Worm (Caenorhabditis elegans) whole organism, L4 larva: Measurements from ENCODE around the gene clec-233.
A peak's percentile ranks its signal among the peaks of the same experiment; 100 is the strongest.

Experiments
- F10B5.3 ChIP-seq: sonication (generic microtip); optimal IDR thresholded peaks from 2 replicates; lab custom pipeline; 2016; ENCODE audit warnings: mild to moderate bottlenecking, missing genetic modification characterization, missing compliant biosample characterization
- F26F4.8 ChIP-seq: fragments of 200-800 bp; sonication (Bioruptor generic); conservative IDR thresholded peaks from 2 replicates; pipeline ENCODE4 v1.3.6; 2022; ENCODE audit warnings: missing genetic modification characterization, missing compliant biosample characterization
- R02D3.7 ChIP-seq: fragments of 150-350 bp; sonication (generic microtip); optimal IDR thresholded peaks from 3 replicates; lab custom pipeline; 2014; ENCODE audit warnings: missing biosample characterization, missing genetic modification characterization
- Y48G9A.11 ChIP-seq: fragments of 200-800 bp; sonication (Bioruptor generic); IDR thresholded peaks from 2 replicates; pipeline ENCODE4 v1.3.6; 2022; ENCODE audit warnings: missing genetic modification reagents, missing genetic modification characterization, missing compliant biosample characterization
- Y5F2A.4 ChIP-seq: fragments of 200-800 bp; sonication (Bioruptor generic); optimal IDR thresholded peaks from 2 replicates; lab custom pipeline; 2018; ENCODE audit warnings: mild to moderate bottlenecking, missing genetic modification characterization, missing compliant biosample characterization
- ZK337.2 ChIP-seq: fragments of 200-800 bp; sonication (Bioruptor generic); IDR thresholded peaks from 2 replicates; pipeline ENCODE4 v1.3.6; 2022; ENCODE audit warnings: missing genetic modification reagents, missing genetic modification characterization, missing compliant biosample characterization
- aha-1 ChIP-seq: fragments of 150-350 bp; peaks from one replicate; lab custom pipeline; 2014; ENCODE audit warnings: missing biosample characterization, missing genetic modification characterization
- aly-2 ChIP-seq: sonication (generic microtip); optimal IDR thresholded peaks from 2 replicates; lab custom pipeline; 2018; ENCODE audit warnings: missing biosample characterization, missing genetic modification characterization
- ceh-62 ChIP-seq: sonication (generic microtip); optimal IDR thresholded peaks from 2 replicates; lab custom pipeline; 2017; ENCODE audit warnings: missing biosample characterization, missing genetic modification characterization
- ces-1 ChIP-seq: fragments of 150-350 bp; sonication (generic microtip); optimal IDR thresholded peaks from 4 replicates; lab custom pipeline; 2014; ENCODE audit warnings: missing biosample characterization, missing genetic modification reagents, missing genetic modification characterization
- ctbp-1 ChIP-seq: fragments of 200-800 bp; sonication (Bioruptor generic); IDR thresholded peaks from 2 replicates; pipeline ENCODE4 v1.3.6; 2022; ENCODE audit warnings: missing genetic modification reagents, missing genetic modification characterization, missing compliant biosample characterization
- daf-16 ChIP-seq, 3 experiments: sonication (generic microtip); optimal IDR thresholded peaks; 2 replicates each; lab custom pipeline; 2016 to 2017; ENCODE audit warnings: missing genetic modification characterization in 3 of 3, missing genetic modification reagents in 3 of 3, mild to moderate bottlenecking in 2 of 3, missing compliant biosample characterization in 2 of 3, missing biosample characterization in 1 of 3, moderate library complexity in 1 of 3
- dmd-8 ChIP-seq: fragments of 200-800 bp; sonication (Bioruptor generic); IDR thresholded peaks from 2 replicates; pipeline ENCODE4 v1.3.6; 2022; ENCODE audit warnings: missing genetic modification characterization, missing compliant biosample characterization
- duxl-1 ChIP-seq: sonication (generic microtip); optimal IDR thresholded peaks from 2 replicates; lab custom pipeline; 2016; ENCODE audit warnings: mild to moderate bottlenecking, missing genetic modification characterization, moderate library complexity, missing compliant biosample characterization; ENCODE audit not compliant: poor library complexity
- dve-1 ChIP-seq: sonication (generic microtip); optimal IDR thresholded peaks from 2 replicates; lab custom pipeline; 2017; ENCODE audit warnings: antibody characterized with exemption, mild to moderate bottlenecking, missing genetic modification characterization, missing compliant biosample characterization; ENCODE audit not compliant: insufficient read depth
- egl-43 ChIP-seq: fragments of 200-800 bp; sonication (Bioruptor generic); IDR thresholded peaks from 2 replicates; pipeline ENCODE4 v1.3.6; 2022; ENCODE audit warnings: missing genetic modification reagents, missing genetic modification characterization, missing compliant biosample characterization
- fkh-10 ChIP-seq: fragments of 150-350 bp; optimal IDR thresholded peaks from 2 replicates; lab custom pipeline; 2014; ENCODE audit warnings: missing biosample characterization, missing genetic modification reagents, missing genetic modification characterization
- hif-1 ChIP-seq, 2 experiments: sonication (generic microtip); optimal IDR thresholded peaks; 2 replicates each; lab custom pipeline; 2016 to 2017; ENCODE audit warnings: missing compliant biosample characterization in 2 of 2, missing genetic modification characterization in 2 of 2, missing genetic modification reagents in 2 of 2, missing genotype in 2 of 2, mild to moderate bottlenecking in 1 of 2
- hlh-11 ChIP-seq: fragments of 200-800 bp; sonication (Bioruptor generic); optimal IDR thresholded peaks from 2 replicates; lab custom pipeline; 2018; ENCODE audit warnings: mild to moderate bottlenecking, missing genetic modification characterization, missing compliant biosample characterization
- lim-7 ChIP-seq: fragments of 200-800 bp; sonication (Bioruptor generic); IDR thresholded peaks from 2 replicates; pipeline ENCODE4 v1.3.6; 2022; ENCODE audit warnings: missing genetic modification characterization, missing compliant biosample characterization
- lin-1 ChIP-seq: fragments of 200-800 bp; sonication (Bioruptor generic); IDR thresholded peaks from 2 replicates; pipeline ENCODE4 v1.3.6; 2022; ENCODE audit warnings: missing genetic modification reagents, missing genetic modification characterization, missing compliant biosample characterization
- lin-15B ChIP-seq: fragments of 150-350 bp; sonication (generic microtip); optimal IDR thresholded peaks from 3 replicates; lab custom pipeline; 2014; ENCODE audit warnings: missing biosample characterization, missing genetic modification characterization
- lin-39 ChIP-seq: fragments of 150-350 bp; optimal IDR thresholded peaks from 2 replicates; lab custom pipeline; 2014; ENCODE audit warnings: missing biosample characterization, missing genetic modification reagents, missing genetic modification characterization
- lir-3 ChIP-seq: sonication (generic microtip); optimal IDR thresholded peaks from 2 replicates; lab custom pipeline; 2016; ENCODE audit warnings: mild to moderate bottlenecking, missing genetic modification characterization, missing compliant biosample characterization
- madf-5 ChIP-seq, 2 experiments: fragments of 200-800 bp; sonication (Bioruptor generic); IDR thresholded peaks; 2 replicates each; pipeline ENCODE4 v1.3.6; 2022; ENCODE audit warnings: missing compliant biosample characterization in 2 of 2, missing genetic modification characterization in 2 of 2
- mdt-29 ChIP-seq: fragments of 200-800 bp; sonication (Bioruptor generic); IDR thresholded peaks from 2 replicates; pipeline ENCODE4 v1.3.6; 2022; ENCODE audit warnings: missing genetic modification reagents, missing genetic modification characterization, missing compliant biosample characterization
- mep-1 ChIP-seq: fragments of 150-350 bp; sonication (generic microtip); optimal IDR thresholded peaks from 3 replicates; lab custom pipeline; 2014; ENCODE audit warnings: missing biosample characterization, missing genetic modification characterization
- nhr-237 ChIP-seq: sonication (generic microtip); optimal IDR thresholded peaks from 2 replicates; lab custom pipeline; 2017; ENCODE audit warnings: missing biosample characterization, missing genetic modification characterization
- nhr-25 ChIP-seq: sonication (generic microtip); optimal IDR thresholded peaks from 2 replicates; lab custom pipeline; 2017; ENCODE audit warnings: missing genetic modification characterization, mild to moderate bottlenecking, missing compliant biosample characterization, antibody characterized with exemption, moderate library complexity, borderline replicate concordance; ENCODE audit not compliant: insufficient read depth
- nhr-41 ChIP-seq: fragments of 200-800 bp; sonication (Bioruptor generic); IDR thresholded peaks from 2 replicates; pipeline ENCODE4 v1.3.6; 2022; ENCODE audit warnings: missing genetic modification reagents, missing genetic modification characterization, missing compliant biosample characterization
- nhr-48 ChIP-seq: sonication (generic microtip); optimal IDR thresholded peaks from 2 replicates; lab custom pipeline; 2016; ENCODE audit warnings: mild to moderate bottlenecking, missing genetic modification characterization, missing compliant biosample characterization
- nhr-77 ChIP-seq: fragments of 150-350 bp; optimal IDR thresholded peaks from 2 replicates; lab custom pipeline; 2014; ENCODE audit warnings: missing biosample characterization, missing genetic modification characterization
- rbr-2 ChIP-seq: sonication (generic microtip); optimal IDR thresholded peaks from 2 replicates; lab custom pipeline; 2016; ENCODE audit warnings: missing genotype, missing genetic modification characterization, missing compliant biosample characterization
- sdz-12 ChIP-seq: fragments of 200-800 bp; sonication (Bioruptor generic); optimal IDR thresholded peaks from 2 replicates; lab custom pipeline; 2018; ENCODE audit warnings: mild to moderate bottlenecking, missing genetic modification characterization, missing compliant biosample characterization
- set-16 ChIP-seq: fragments of 200-800 bp; sonication (Bioruptor generic); IDR thresholded peaks from 2 replicates; pipeline ENCODE4 v1.3.6; 2022; ENCODE audit warnings: missing genetic modification reagents, missing genetic modification characterization, missing compliant biosample characterization
- skn-1 ChIP-seq: fragments of 150-350 bp; optimal IDR thresholded peaks from 2 replicates; lab custom pipeline; 2014; ENCODE audit warnings: missing biosample characterization, missing genetic modification characterization
- snpc-1.2 ChIP-seq: fragments of 200-800 bp; sonication (Bioruptor generic); IDR thresholded peaks from 2 replicates; pipeline ENCODE4 v1.3.6; 2022; ENCODE audit warnings: missing genetic modification reagents, missing genetic modification characterization, missing compliant biosample characterization
- tra-1 ChIP-seq: fragments of 200-800 bp; sonication (Bioruptor generic); IDR thresholded peaks from 2 replicates; pipeline ENCODE4 v1.3.6; 2022; ENCODE audit warnings: missing genetic modification reagents, missing genetic modification characterization, missing compliant biosample characterization
- unc-62 ChIP-seq, 3 experiments: fragments of 150-350 bp in 1 of 3; sonication (generic microtip); optimal IDR thresholded peaks in 2 of 3; peaks in 1 of 3; 1 replicate in 1 of 3; 2 replicates in 2 of 3; lab custom pipeline; 2014 to 2017; ENCODE audit warnings: missing biosample characterization in 3 of 3, missing genetic modification characterization in 3 of 3, missing genetic modification reagents in 3 of 3, missing genotype in 1 of 3
- ztf-11 ChIP-seq: fragments of 150-350 bp; optimal IDR thresholded peaks from 2 replicates; lab custom pipeline; 2014; ENCODE audit warnings: missing biosample characterization, missing genetic modification characterization
- ztf-7 ChIP-seq: fragments of 150-350 bp; optimal IDR thresholded peaks from 2 replicates; lab custom pipeline; 2014; ENCODE audit warnings: missing biosample characterization, missing genetic modification characterization

clec-233 gene

ce11 chrV:16233624-16234023 lies at the start of gene clec-233:
TSS of gene clec-233 (plus strand) at chrV:16233924.
- no peak for TF ChIP-seq ces-1 (GFP tag; lab: Kevin White, UChicago)
- TF ChIP-seq nhr-237 (tag; lab: Kevin White, UChicago): no peak
- TF ChIP-seq lin-1: no peak
- TF ChIP-seq fkh-10 (GFP tag; lab: Kevin White, UChicago): no peak
- no peak for TF ChIP-seq lin-15B (tag; lab: Kevin White, UChicago)
- no peak for TF ChIP-seq duxl-1 (tag; lab: Kevin White, UChicago)
- no peak for TF ChIP-seq lir-3 (tag; lab: Kevin White, UChicago)
- TF ChIP-seq hif-1 (tag; optimal IDR thresholded peaks at IDR 0.05; lab: Kevin White, UChicago): no peak
- TF ChIP-seq egl-43 (GFP tag; lab: Robert Waterston, UW): no peak
- TF ChIP-seq aly-2 (tag; lab: Kevin White, UChicago): no peak
- no peak for TF ChIP-seq aha-1 (tag; lab: Kevin White, UChicago)
- TF ChIP-seq mdt-29 (GFP tag; lab: Robert Waterston, UW): no peak
- no peak for TF ChIP-seq ceh-62 (tag; lab: Kevin White, UChicago)
- no peak for TF ChIP-seq ZK337.2 (GFP tag; lab: Robert Waterston, UW)
- TF ChIP-seq set-16 (GFP tag; lab: Robert Waterston, UW): no peak
- TF ChIP-seq F26F4.8 (GFP tag; lab: Robert Waterston, UW): no peak
- TF ChIP-seq nhr-41 (GFP tag; lab: Robert Waterston, UW): no peak

- TF ChIP-seq sdz-12 (GFP tag; lab: Kevin White, UChicago) (no peak), aly-2 (tag; lab: Kevin White, UChicago) (no peak), R02D3.7 (tag; lab: Kevin White, UChicago) (no peak), F26F4.8 (GFP tag; lab: Robert Waterston, UW) (no peak), mep-1 (tag; lab: Kevin White, UChicago) (no peak), nhr-25 (tag; lab: Kevin White, UChicago) (no peak), hif-1 (tag; optimal IDR thresholded peaks at IDR 0.05; lab: Kevin White, UChicago) (no peak), Y48G9A.11 (GFP tag; lab: Robert Waterston, UW) (no peak), snpc-1.2 (GFP tag; lab: Robert Waterston, UW) (no peak), skn-1 (no peak), ztf-7 (tag; lab: Kevin White, UChicago) (no peak), lin-39 (no peak)
Measured at ce11 chrV:16190485-16190884, 43.2 kb upstream of the clec-233 start, which contains the start of gene srh-281. TSS of gene srh-281 (plus strand) at chrV:16190785.

- TF ChIP-seq dmd-8 (GFP tag; lab: Robert Waterston, UW) (no peak), dve-1 (tag; lab: Kevin White, UChicago) (no peak), unc-62 (GFP tag; optimal IDR thresholded peaks at IDR 0.05 in 1 of 2; lab: Kevin White, UChicago) (peak in 1 of 2 experiments; percentile 26), unc-62 (tag; optimal IDR thresholded peaks at IDR 0.05; lab: Kevin White, UChicago) (no peak), aha-1 (tag; lab: Kevin White, UChicago) (no peak), nhr-77 (no peak)
- TF ChIP-seq, all 104 proteins: peak for 1
Measured at ce11 chrV:16192114-16192513, 41.6 kb upstream of the clec-233 start, which contains the start of gene srh-279. TSS of gene srh-279 (plus strand) at chrV:16192414.

- TF ChIP-seq madf-5 (GFP tag; IDR thresholded peaks at IDR 0.05; lab: Robert Waterston, UW) (no peak), F10B5.3 (no peak), nhr-41 (GFP tag; lab: Robert Waterston, UW) (no peak), tra-1 (GFP tag; lab: Robert Waterston, UW) (no peak), ctbp-1 (no peak), rbr-2 (no peak), daf-16 (GFP tag; optimal IDR thresholded peaks at IDR 0.05; lab: Kevin White, UChicago) (no peak), daf-16 (tag; optimal IDR thresholded peaks at IDR 0.05; lab: Kevin White, UChicago) (no peak), nhr-48 (tag; lab: Kevin White, UChicago) (no peak), lim-7 (GFP tag; lab: Robert Waterston, UW) (no peak), ztf-11 (tag; lab: Kevin White, UChicago) (no peak), aha-1 (tag; lab: Kevin White, UChicago) (no peak), hlh-11 (no peak), Y5F2A.4 (GFP tag; lab: Kevin White, UChicago) (no peak)
Measured at ce11 chrV:16194639-16195038, 39.1 kb upstream of the clec-233 start, which contains the start of gene rabr-4. TSS of gene rabr-4 (plus strand) at chrV:16194939.
